Fruit fly (Drosophila melanogaster): ENCODE data around the gene Pkc98E.

Pkc98E gene

DNA sequence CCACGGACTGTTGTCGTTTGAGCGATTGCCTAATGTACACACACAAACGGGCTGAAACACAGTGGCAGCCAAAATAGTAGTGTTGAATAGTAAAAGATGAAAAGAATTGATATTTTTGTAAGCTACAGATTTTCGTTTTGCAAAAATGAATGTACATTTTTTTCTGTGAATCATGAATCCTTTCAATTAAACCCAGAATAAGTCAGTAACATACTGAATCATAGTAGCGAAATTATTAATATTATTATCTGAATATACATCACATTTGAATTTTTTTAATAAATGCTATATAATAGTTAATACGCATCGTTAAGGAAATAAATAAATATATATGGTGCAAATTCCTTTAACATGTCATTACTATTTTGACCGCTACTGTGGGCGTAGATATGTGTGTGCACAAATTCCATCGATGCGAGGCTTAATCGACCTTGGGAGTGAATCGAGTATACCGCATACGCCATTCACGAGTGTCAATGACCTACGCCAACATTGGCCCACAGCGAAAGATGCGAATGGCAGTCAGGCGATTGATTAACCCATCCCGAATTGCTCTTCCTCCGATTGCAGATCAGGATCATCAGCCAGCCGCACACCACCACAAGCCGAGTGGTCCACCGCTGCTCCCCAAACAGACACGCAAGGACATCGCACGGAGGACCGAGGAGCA is 1.7 kb downstream of the Pkc98E start (continued):
- TF ChIP-seq sob (GFP tag; IDR thresholded peaks at IDR 0.05) (0 out of 2 replicates have a peak, but pooled peaks have one; percentile 36), CG7271 (tag; optimal IDR thresholded peaks at IDR 0.05) (no peak), gem (tag; optimal IDR thresholded peaks at IDR 0.05) (peak; percentile 88), CG17359 (tag; optimal IDR thresholded peaks at IDR 0.05) (peak; percentile 74), pum (GFP tag; optimal IDR thresholded peaks at IDR 0.05) (no peak), Mes4 (GFP tag; optimal IDR thresholded peaks at IDR 0.05) (no peak), CG15601 (tag; optimal IDR thresholded peaks at IDR 0.05) (no peak), fd64A (GFP tag; optimal IDR thresholded peaks at IDR 0.05) (no peak), CG3407 (GFP tag; optimal IDR thresholded peaks at IDR 0.05) (no peak), CG18764 (GFP tag; optimal IDR thresholded peaks at IDR 0.05) (peak; percentile 69), CG12236 (GFP tag; optimal IDR thresholded peaks at IDR 0.05) (no peak), CG12391 (tag; optimal IDR thresholded peaks at IDR 0.05) (no peak), klu (GFP tag; IDR thresholded peaks at IDR 0.05) (0 out of 2 replicates have a peak, but pooled peaks have one; percentile 13), disco-r (GFP tag; optimal IDR thresholded peaks at IDR 0.05) (no peak), ind (GFP tag; optimal IDR thresholded peaks at IDR 0.05) (peak; percentile 76), ham (GFP tag; IDR thresholded peaks at IDR 0.05) (no peak), Hey (tag; optimal IDR thresholded peaks at IDR 0.05) (no peak), maf-S (GFP tag; optimal IDR thresholded peaks at IDR 0.05) (no peak), CG17568 (GFP tag; optimal IDR thresholded peaks at IDR 0.05) (no peak), pros (GFP tag; optimal IDR thresholded peaks at IDR 0.05) (no peak), Dek (tag; optimal IDR thresholded peaks at IDR 0.05) (no peak), hth (optimal IDR thresholded peaks at IDR 0.05) (no peak), CG13624 (GFP tag; optimal IDR thresholded peaks at IDR 0.05) (no peak), CG15696 (tag; optimal IDR thresholded peaks at IDR 0.05) (no peak), CG18619 (GFP tag; optimal IDR thresholded peaks at IDR 0.05) (peak; percentile 59), CG15479 (GFP tag; optimal IDR thresholded peaks at IDR 0.05) (no peak), ash1 (GFP tag; optimal IDR thresholded peaks at IDR 0.05) (no peak), h (optimal IDR thresholded peaks at IDR 0.05) (no peak), Hmx (GFP tag; optimal IDR thresholded peaks at IDR 0.05) (no peak), fd3F (GFP tag; optimal IDR thresholded peaks at IDR 0.05) (peak; percentile 57), eve (GFP tag; optimal IDR thresholded peaks at IDR 0.05) (no peak), sim (GFP tag; IDR thresholded peaks at IDR 0.05) (no peak), CG17802 (tag; optimal IDR thresholded peaks at IDR 0.05) (no peak), Bteb2 (GFP tag; optimal IDR thresholded peaks at IDR 0.05) (no peak), YL-1 (GFP tag; optimal IDR thresholded peaks at IDR 0.05) (no peak), CG17385 (GFP tag; optimal IDR thresholded peaks at IDR 0.05) (peak; percentile 75), slou (GFP tag; optimal IDR thresholded peaks at IDR 0.05) (peak; percentile 31), CG10209 (GFP tag; optimal IDR thresholded peaks at IDR 0.05) (peak; percentile 69), vnd (GFP tag; IDR thresholded peaks at IDR 0.05; ENCODE audit: partially characterized antibody) (no peak), Bdp1 (GFP tag; optimal IDR thresholded peaks at IDR 0.05) (no peak), CG8944 (GFP tag; optimal IDR thresholded peaks at IDR 0.05) (no peak), NC2α (GFP tag; optimal IDR thresholded peaks at IDR 0.05) (no peak), en (GFP tag; optimal IDR thresholded peaks at IDR 0.05) (no peak), Pdp1 (GFP tag; optimal IDR thresholded peaks at IDR 0.05) (peak in 1 of 2 experiments; percentile 12), vvl (GFP tag; IDR thresholded peaks at IDR 0.05) (peak; percentile 47; the same call in 1 of the 2 replicates), CG32532 (GFP tag; IDR thresholded peaks at IDR 0.05) (peak; percentile 52; the same call in 1 of the 2 replicates), CTCF (GFP tag; optimal IDR thresholded peaks at IDR 0.05) (no peak), scrt (GFP tag; optimal IDR thresholded peaks at IDR 0.05) (peak; percentile 48), CG9876 (GFP tag; optimal IDR thresholded peaks at IDR 0.05) (no peak), Dbx (GFP tag; IDR thresholded peaks at IDR 0.05) (0 out of 3 replicates have a peak, but pooled peaks have one; percentile 43), Doc3 (GFP tag; IDR thresholded peaks at IDR 0.05; ENCODE audit: partially characterized antibody) (no peak)
